Fruit fly (Drosophila melanogaster) whole organism, embryonic: ENCODE data around the gene CG32564.

ENCODE experiments used
- Antp ChIP-seq: fragments of 200-800 bp; sonication (Bioruptor generic); optimal IDR thresholded peaks from 3 replicates; lab custom pipeline; 2016; ENCODE audit warnings: missing biosample characterization, missing genetic modification characterization
- Blimp-1 ChIP-seq: fragments of 200-800 bp; sonication (Bioruptor generic); optimal IDR thresholded peaks from 3 replicates; lab custom pipeline; 2018; ENCODE audit warnings: missing biosample characterization, missing genetic modification characterization, mild to moderate bottlenecking, moderate library complexity, missing genetic modification reagents
- BtbVII ChIP-seq: fragments of 200-800 bp; sonication (Bioruptor generic); optimal IDR thresholded peaks from 3 replicates; lab custom pipeline; 2017; ENCODE audit warnings: missing biosample characterization, mild to moderate bottlenecking, missing genetic modification characterization
- Bteb2 ChIP-seq: fragments of 200-800 bp; sonication (Bioruptor generic); optimal IDR thresholded peaks from 2 replicates; lab custom pipeline; 2016; ENCODE audit warnings: missing biosample characterization, missing genetic modification characterization
- CG10267 ChIP-seq: fragments of 200-800 bp; sonication (Bioruptor generic); optimal IDR thresholded peaks from 2 replicates; lab custom pipeline; 2018; ENCODE audit warnings: missing biosample characterization, mild to moderate bottlenecking, missing genetic modification characterization, moderate library complexity
- CG10462 ChIP-seq: fragments of 200-800 bp; sonication (Bioruptor generic); optimal IDR thresholded peaks from 2 replicates; lab custom pipeline; 2016; ENCODE audit warnings: missing biosample characterization, missing genetic modification characterization
- CG10979 ChIP-seq: fragments of 200-800 bp; sonication (Bioruptor generic); optimal IDR thresholded peaks from 2 replicates; lab custom pipeline; 2018; ENCODE audit warnings: missing biosample characterization, mild to moderate bottlenecking, missing genetic modification characterization, moderate library complexity
- CG11398 ChIP-seq: fragments of 200-800 bp; sonication (Bioruptor generic); optimal IDR thresholded peaks from 2 replicates; lab custom pipeline; 2016; ENCODE audit warnings: missing biosample characterization, missing genetic modification characterization
- CG1233 ChIP-seq: fragments of 200-800 bp; sonication (Bioruptor generic); optimal IDR thresholded peaks from 4 replicates; lab custom pipeline; 2018; ENCODE audit warnings: missing biosample characterization, mild to moderate bottlenecking, missing genetic modification characterization
- CG12391 ChIP-seq: fragments of 200-800 bp; sonication (Bioruptor generic); optimal IDR thresholded peaks from 3 replicates; lab custom pipeline; 2018; ENCODE audit warnings: missing biosample characterization, mild to moderate bottlenecking, missing genetic modification characterization, moderate library complexity
- CG12744 ChIP-seq: fragments of 200-800 bp; sonication (Bioruptor generic); optimal IDR thresholded peaks from 2 replicates; lab custom pipeline; 2016; ENCODE audit warnings: missing biosample characterization, missing genetic modification characterization
- CG12942 ChIP-seq: fragments of 200-800 bp; sonication (Bioruptor generic); optimal IDR thresholded peaks from 3 replicates; lab custom pipeline; 2016; ENCODE audit warnings: missing biosample characterization, missing genetic modification characterization
- CG14667 ChIP-seq: fragments of 200-800 bp; sonication (Bioruptor generic); IDR thresholded peaks from 2 replicates; pipeline ENCODE4 v1.3.6; 2022; ENCODE audit warnings: missing biosample characterization, missing genetic modification characterization
- CG15601 ChIP-seq: fragments of 200-800 bp; sonication (Bioruptor generic); optimal IDR thresholded peaks from 3 replicates; lab custom pipeline; 2019; ENCODE audit warnings: missing biosample characterization, mild to moderate bottlenecking, missing genetic modification characterization, moderate library complexity
- CG16779 ChIP-seq: fragments of 200-800 bp; sonication (Bioruptor generic); IDR thresholded peaks from 2 replicates; pipeline ENCODE4 v1.3.6; 2022; ENCODE audit warnings: missing biosample characterization, missing genetic modification characterization
- CG17829 ChIP-seq: fragments of 200-800 bp; optimal IDR thresholded peaks from 2 replicates; lab custom pipeline; 2019; ENCODE audit warnings: missing biosample characterization, mild to moderate bottlenecking, missing genetic modification characterization, moderate library complexity
- CG1792 ChIP-seq: fragments of 200-800 bp; sonication (Bioruptor generic); optimal IDR thresholded peaks from 2 replicates; lab custom pipeline; 2016; ENCODE audit warnings: missing biosample characterization, missing genetic modification characterization
- CG18011 ChIP-seq: fragments of 200-800 bp; sonication (Bioruptor generic); optimal IDR thresholded peaks from 2 replicates; lab custom pipeline; 2017; ENCODE audit warnings: missing biosample characterization, missing genetic modification characterization, mild to moderate bottlenecking, moderate library complexity, missing genotype
- CG31365 ChIP-seq: fragments of 200-800 bp; sonication (Bioruptor generic); optimal IDR thresholded peaks from 2 replicates; lab custom pipeline; 2018; ENCODE audit warnings: missing biosample characterization, mild to moderate bottlenecking, missing genetic modification characterization
- CG3281 ChIP-seq: fragments of 200-800 bp; sonication (Bioruptor generic); optimal IDR thresholded peaks from 3 replicates; lab custom pipeline; 2017; ENCODE audit warnings: missing biosample characterization, mild to moderate bottlenecking, missing genetic modification characterization
- CG5245 ChIP-seq: fragments of 200-800 bp; sonication (Bioruptor generic); optimal IDR thresholded peaks from 3 replicates; lab custom pipeline; 2016; ENCODE audit warnings: missing biosample characterization, missing genetic modification characterization
- CG6791 ChIP-seq: fragments of 200-800 bp; sonication (Bioruptor generic); IDR thresholded peaks from 3 replicates; pipeline ENCODE4 v1.3.6; 2022; ENCODE audit warnings: missing biosample characterization, missing genetic modification characterization; ENCODE audit not compliant: partially characterized antibody
- CG7357 ChIP-seq: fragments of 200-800 bp; sonication (Bioruptor generic); IDR thresholded peaks from 3 replicates; pipeline ENCODE4 v1.3.6; 2022; ENCODE audit warnings: missing biosample characterization, missing genetic modification characterization
- CG8281 ChIP-seq: fragments of 200-800 bp; sonication (Bioruptor generic); optimal IDR thresholded peaks from 2 replicates; lab custom pipeline; 2018; ENCODE audit warnings: missing biosample characterization, mild to moderate bottlenecking, missing genetic modification characterization, moderate library complexity
- CG8478 ChIP-seq: fragments of >200 bp; optimal IDR thresholded peaks from 2 replicates; lab custom pipeline; 2018
- CG9727 ChIP-seq: fragments of 200-800 bp; sonication (Bioruptor generic); optimal IDR thresholded peaks from 3 replicates; lab custom pipeline; 2017; ENCODE audit warnings: missing biosample characterization, mild to moderate bottlenecking, missing genetic modification characterization
- D ChIP-seq, 2 experiments: fragments of 200-800 bp in 1 of 2; fragments of >200 bp in 1 of 2; sonication (Bioruptor generic) in 1 of 2; optimal IDR thresholded peaks; 2 replicates in 1 of 2; 3 replicates in 1 of 2; lab custom pipeline; 2017; ENCODE audit warnings: mild to moderate bottlenecking in 1 of 2, missing biosample characterization in 1 of 2, missing genetic modification characterization in 1 of 2, missing genetic modification reagents in 1 of 2
- Doc3 ChIP-seq: fragments of 200-800 bp; sonication (Bioruptor generic); IDR thresholded peaks from 3 replicates; pipeline ENCODE4 v1.3.6; 2022; ENCODE audit warnings: missing biosample characterization, missing genetic modification characterization; ENCODE audit not compliant: partially characterized antibody
- Fer2 ChIP-seq: fragments of 200-800 bp; sonication (Bioruptor generic); optimal IDR thresholded peaks from 2 replicates; lab custom pipeline; 2018; ENCODE audit warnings: missing biosample characterization, mild to moderate bottlenecking, missing genetic modification characterization, moderate library complexity
- Hey ChIP-seq: fragments of 200-800 bp; sonication (Bioruptor generic); optimal IDR thresholded peaks from 3 replicates; lab custom pipeline; 2018; ENCODE audit warnings: missing biosample characterization, mild to moderate bottlenecking, missing genetic modification characterization
- Hmx ChIP-seq: fragments of 200-800 bp; sonication (Bioruptor generic); optimal IDR thresholded peaks from 2 replicates; lab custom pipeline; 2016; ENCODE audit warnings: missing biosample characterization, missing genetic modification characterization
- NC2α ChIP-seq: fragments of 200-800 bp; sonication (Bioruptor generic); optimal IDR thresholded peaks from 2 replicates; lab custom pipeline; 2016; ENCODE audit warnings: missing biosample characterization, missing genetic modification characterization
- NK7.1 ChIP-seq: fragments of 200-800 bp; sonication (Bioruptor generic); optimal IDR thresholded peaks from 3 replicates; lab custom pipeline; 2016; ENCODE audit warnings: missing biosample characterization, missing genetic modification characterization
- Sox100B ChIP-seq: fragments of 200-800 bp; sonication (Bioruptor generic); optimal IDR thresholded peaks from 3 replicates; lab custom pipeline; 2018; ENCODE audit warnings: missing biosample characterization, mild to moderate bottlenecking, missing genetic modification characterization
- Tbp ChIP-seq: fragments of >200 bp; optimal IDR thresholded peaks from 2 replicates; lab custom pipeline; 2018; ENCODE audit warnings: missing biosample characterization, missing genetic modification characterization
- chn ChIP-seq: fragments of 200-800 bp; sonication (Bioruptor generic); optimal IDR thresholded peaks from 2 replicates; lab custom pipeline; 2016; ENCODE audit warnings: missing biosample characterization, missing genetic modification characterization
- ems ChIP-seq: fragments of 200-800 bp; sonication (Bioruptor generic); optimal IDR thresholded peaks from 3 replicates; lab custom pipeline; 2016; ENCODE audit warnings: missing biosample characterization, missing genetic modification characterization
- fd3F ChIP-seq: fragments of 200-800 bp; sonication (Bioruptor generic); optimal IDR thresholded peaks from 2 replicates; lab custom pipeline; 2018; ENCODE audit warnings: missing biosample characterization, mild to moderate bottlenecking, missing genetic modification characterization, moderate library complexity
- inv ChIP-seq: fragments of 200-800 bp; sonication (Bioruptor generic); IDR thresholded peaks from 2 replicates; pipeline ENCODE4 v1.3.6; 2022; ENCODE audit warnings: missing biosample characterization, missing genetic modification characterization; ENCODE audit not compliant: partially characterized antibody
- lmd ChIP-seq: fragments of 200-800 bp; sonication (Bioruptor generic); IDR thresholded peaks from 2 replicates; pipeline ENCODE4 v1.3.6; 2022; ENCODE audit warnings: missing biosample characterization, missing genetic modification characterization
- nau ChIP-seq: fragments of 200-800 bp; sonication (Bioruptor generic); optimal IDR thresholded peaks from 3 replicates; lab custom pipeline; 2017; ENCODE audit warnings: missing biosample characterization, mild to moderate bottlenecking, missing genetic modification characterization, missing genetic modification reagents
- nerfin-2 ChIP-seq: fragments of 200-800 bp; sonication (Bioruptor generic); IDR thresholded peaks from 2 replicates; pipeline ENCODE4 v1.3.6; 2022; ENCODE audit warnings: missing biosample characterization, missing genetic modification characterization; ENCODE audit not compliant: partially characterized antibody
- repo ChIP-seq: fragments of 200-800 bp; sonication (Bioruptor generic); optimal IDR thresholded peaks from 2 replicates; lab custom pipeline; 2016; ENCODE audit warnings: missing biosample characterization, missing genetic modification characterization
- ro ChIP-seq: fragments of 200-800 bp; sonication (Bioruptor generic); IDR thresholded peaks from 2 replicates; pipeline ENCODE4 v1.3.6; 2022; ENCODE audit warnings: missing biosample characterization, missing genetic modification characterization
- row ChIP-seq: fragments of 200-800 bp; sonication (Bioruptor generic); IDR thresholded peaks from 3 replicates; pipeline ENCODE4 v1.3.6; 2022; ENCODE audit warnings: missing biosample characterization, missing genetic modification characterization
- sima ChIP-seq: fragments of 200-800 bp; sonication (Bioruptor generic); optimal IDR thresholded peaks from 2 replicates; lab custom pipeline; 2016; ENCODE audit warnings: missing biosample characterization, missing genetic modification characterization
- sr ChIP-seq: fragments of 200-800 bp; sonication (Bioruptor generic); IDR thresholded peaks from 3 replicates; pipeline ENCODE4 v1.3.6; 2022; ENCODE audit warnings: missing biosample characterization, missing genetic modification characterization
- usp ChIP-seq: fragments of >200 bp; optimal IDR thresholded peaks from 2 replicates; lab custom pipeline; 2017; ENCODE audit warnings: missing biosample characterization, missing genetic modification characterization
- zfh1 ChIP-seq: fragments of 200-800 bp; sonication (Bioruptor generic); IDR thresholded peaks from 3 replicates; pipeline ENCODE4 v1.3.6; 2022; ENCODE audit warnings: missing biosample characterization, missing genetic modification characterization

The CG32564 gene

dm6 chrX:17181264-17182198 is 24.7 kb upstream of the CG32564 start:
- no peak for TF ChIP-seq CG11398
- TF ChIP-seq sr (GFP tag; lab: Robert Waterston, UW), result no peak
- peak; percentile 92 for TF ChIP-seq Blimp-1 (GFP tag; lab: Kevin White, UChicago)
- TF ChIP-seq Sox100B, result peak; percentile 34
- no peak for TF ChIP-seq CG7357
- no peak for TF ChIP-seq D (optimal IDR thresholded peaks at IDR 0.05; lab: Kevin White, UChicago)
- no peak for TF ChIP-seq D (GFP tag; optimal IDR thresholded peaks at IDR 0.05; lab: Kevin White, UChicago)
- TF ChIP-seq CG6791 (GFP tag; lab: Robert Waterston, UW), result no peak
- TF ChIP-seq nau (GFP tag; lab: Kevin White, UChicago), result no peak
- no peak for TF ChIP-seq CG1792 (GFP tag; lab: Kevin White, UChicago)
- TF ChIP-seq CG12942, result no peak
- TF ChIP-seq fd3F (GFP tag; lab: Kevin White, UChicago), result peak; percentile 8
- TF ChIP-seq Hmx, result no peak
- peak; percentile 24; the same call in 1 of the 2 replicates for TF ChIP-seq lmd (GFP tag; lab: Robert Waterston, UW)
- no peak for TF ChIP-seq CG16779
- TF ChIP-seq NC2α (GFP tag; lab: Kevin White, UChicago), result no peak
- TF ChIP-seq NK7.1 (GFP tag; lab: Kevin White, UChicago), result no peak
- peak; percentile 42 for TF ChIP-seq CG10979 (tag; lab: Kevin White, UChicago)
- peak; percentile 12 for TF ChIP-seq CG3281 (GFP tag; lab: Kevin White, UChicago)
- peak; percentile 4 for TF ChIP-seq CG15601 (tag; lab: Kevin White, UChicago)
- no peak for TF ChIP-seq CG31365 (tag; lab: Kevin White, UChicago)
- TF ChIP-seq CG8478 (lab: Kevin White, UChicago), result no peak
- 0 out of 3 replicates have a peak, but pooled peaks have one; percentile 15 for TF ChIP-seq zfh1 (GFP tag; lab: Robert Waterston, UW)
- no peak for TF ChIP-seq CG18011 (GFP tag; lab: Kevin White, UChicago)
- TF ChIP-seq chn, result no peak
- no peak for TF ChIP-seq Hey (tag; lab: Kevin White, UChicago)
- TF ChIP-seq CG8281, result no peak
- TF ChIP-seq row (GFP tag; lab: Robert Waterston, UW), result peak; percentile 32; the same call in 2 of the 3 replicates
- TF ChIP-seq ems, result no peak
- no peak for TF ChIP-seq Tbp
- no peak for TF ChIP-seq CG5245 (GFP tag; lab: Kevin White, UChicago)
- no peak for TF ChIP-seq Fer2 (tag; lab: Kevin White, UChicago)
- TF ChIP-seq usp (GFP tag; lab: Kevin White, UChicago), result no peak
- TF ChIP-seq nerfin-2 (GFP tag; lab: Robert Waterston, UW), result no peak
- peak; percentile 3 for TF ChIP-seq CG10267 (tag; lab: Kevin White, UChicago)
- TF ChIP-seq CG12391, result peak; percentile 23
- TF ChIP-seq CG12744 (GFP tag; lab: Kevin White, UChicago), result no peak
- TF ChIP-seq CG1233 (GFP tag; lab: Kevin White, UChicago), result peak; percentile 6
- no peak for TF ChIP-seq sima (GFP tag; lab: Kevin White, UChicago)
- TF ChIP-seq CG14667 (GFP tag; lab: Robert Waterston, UW), result no peak
- no peak for TF ChIP-seq Doc3 (GFP tag; lab: Robert Waterston, UW)
- TF ChIP-seq CG9727 (GFP tag; lab: Kevin White, UChicago), result peak; percentile 37
- TF ChIP-seq Antp (GFP tag; lab: Kevin White, UChicago), result no peak
- TF ChIP-seq Bteb2 (GFP tag; lab: Kevin White, UChicago), result no peak
- no peak for TF ChIP-seq inv (GFP tag; lab: Robert Waterston, UW)
- TF ChIP-seq CG10462, result no peak
- peak; percentile 43 for TF ChIP-seq CG17829 (tag; lab: Kevin White, UChicago)
- no peak for TF ChIP-seq repo
- no peak for TF ChIP-seq ro (GFP tag; lab: Robert Waterston, UW)
- no peak for TF ChIP-seq BtbVII (GFP tag; lab: Kevin White, UChicago)
